Fruit fly (Drosophila melanogaster) S2 (cell line): ENCODE data around the gene beta-PheRS.
A peak's percentile ranks its signal among the peaks of the same experiment; 100 is the strongest.

Experiments used
- CG8478 ChIP-seq: fragments of >200 bp; optimal IDR thresholded peaks from 2 replicates; lab custom pipeline; 2018
- CTCF ChIP-seq, 2 experiments: fragments of >200 bp; optimal IDR thresholded peaks; 2 replicates each; lab custom pipeline; 2018

beta-PheRS gene

DNA sequence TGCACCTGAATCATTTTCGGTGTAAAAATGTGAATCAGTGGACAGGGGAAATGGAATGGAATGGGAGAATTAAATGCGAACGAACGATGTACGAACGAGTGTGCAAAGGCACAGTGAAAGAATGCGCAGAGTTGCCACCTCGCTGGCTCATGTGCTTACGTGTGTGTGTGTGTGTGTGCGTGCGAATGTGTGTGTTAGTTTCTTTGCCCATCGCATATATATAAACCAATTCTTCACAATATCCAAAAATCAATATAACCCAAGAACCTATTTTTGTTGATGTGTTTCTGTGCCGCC is 21.3 kb downstream of the beta-PheRS start:
- TF ChIP-seq CTCF (optimal IDR thresholded peaks at IDR 0.05; lab: Kevin White, UChicago) (no peak), CG8478 (lab: Kevin White, UChicago) (no peak)

DNA sequence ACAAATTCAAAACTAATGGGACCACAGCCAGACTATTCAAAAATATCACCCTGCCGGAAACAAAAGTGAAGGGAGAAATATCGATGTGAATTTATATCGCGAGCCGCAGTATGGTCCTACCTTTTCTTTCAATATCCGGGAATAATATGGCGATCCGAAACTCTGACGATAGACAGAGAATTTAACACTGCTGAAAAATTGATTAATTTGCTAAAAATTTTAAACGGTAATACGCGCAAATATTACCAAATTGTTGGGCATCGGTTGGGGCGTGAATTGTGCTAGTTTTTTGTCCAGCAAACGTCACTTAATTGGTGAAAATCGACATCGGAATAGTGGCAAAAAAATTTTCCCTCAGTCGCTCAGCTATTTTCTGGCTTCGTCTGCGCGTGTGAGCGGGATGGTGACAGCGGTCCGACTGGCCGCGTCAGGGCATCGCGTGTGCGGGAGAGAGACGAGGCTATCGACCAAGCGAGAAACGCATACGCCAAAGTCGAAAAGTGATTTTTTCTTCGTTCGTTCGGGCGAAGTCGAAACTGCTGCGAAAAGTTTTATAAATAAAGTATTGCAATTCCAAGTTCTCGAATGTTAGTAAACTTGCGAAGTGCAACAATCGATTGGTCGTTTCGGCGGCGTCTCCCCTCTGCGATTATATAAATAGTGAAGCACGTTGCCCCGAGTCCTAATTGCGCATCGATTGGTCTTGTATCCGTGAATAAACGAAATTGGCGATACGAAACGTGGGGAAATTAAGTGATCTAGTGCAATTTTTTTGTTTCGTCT is 21.9 kb downstream of the beta-PheRS start, which contains the start of gene mask:
TSS of gene mask (plus strand) at position 140 of the 783 bp plus-strand sequence.
- TF ChIP-seq CG8478 (lab: Kevin White, UChicago), result no peak
- no peak for TF ChIP-seq CTCF (optimal IDR thresholded peaks at IDR 0.05; lab: Kevin White, UChicago)

DNA sequence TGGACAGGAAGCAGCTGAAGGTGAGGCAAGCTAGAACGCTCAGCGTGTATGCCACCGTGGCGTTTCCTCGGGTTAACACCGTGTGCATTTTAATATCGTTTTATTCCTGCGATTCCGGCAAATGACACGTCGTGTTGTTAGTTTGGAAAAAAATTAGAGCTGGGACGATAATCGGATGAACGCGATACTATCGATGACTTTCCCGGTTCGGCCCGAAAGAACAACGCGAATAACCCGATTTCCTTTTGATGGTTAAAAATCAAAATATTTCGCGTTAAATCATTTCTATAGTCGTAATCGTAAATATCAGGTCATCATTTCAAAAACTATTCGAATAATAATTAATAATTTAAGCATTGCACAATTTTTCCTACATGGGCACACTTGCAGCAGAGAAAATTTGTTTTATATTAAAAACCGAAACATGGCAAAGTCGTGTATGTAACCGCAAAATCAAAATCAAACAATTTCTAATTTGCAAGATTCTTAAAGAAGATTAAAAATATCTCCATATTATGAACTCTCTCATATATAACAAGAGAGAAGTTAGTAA is 22.5 kb downstream of the beta-PheRS start, which contains the start of gene Spase22-23:
TSS of gene Spase22-23 (minus strand) at position 166 of the 553 bp plus-strand sequence.
- TF ChIP-seq CTCF (optimal IDR thresholded peaks at IDR 0.05; lab: Kevin White, UChicago) (no peak), CG8478 (lab: Kevin White, UChicago) (no peak)

DNA sequence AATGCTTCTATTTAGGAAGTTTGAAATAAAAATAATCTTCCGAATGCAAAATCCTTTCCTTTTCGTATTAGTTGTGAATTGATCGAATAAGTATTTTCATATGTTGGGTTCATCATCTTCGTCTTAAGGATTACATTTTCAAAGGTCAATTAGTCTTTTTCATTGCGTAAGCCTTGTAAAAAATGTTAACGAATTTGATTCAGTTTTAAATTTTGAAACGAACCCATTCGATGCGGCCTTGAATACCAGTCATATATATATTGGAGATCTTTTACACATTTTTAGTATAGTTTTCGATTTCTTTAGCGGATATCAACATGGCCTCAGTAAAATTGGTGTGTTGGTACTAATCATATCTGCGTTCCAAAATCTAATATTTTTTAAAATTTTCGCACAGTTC is 23.8 kb downstream of the beta-PheRS start, which contains the start of gene Acp95EF:
TSS of gene Acp95EF (plus strand) at position 301 of the 400 bp plus-strand sequence.
- TF ChIP-seq CG8478 (lab: Kevin White, UChicago), result no peak
- no peak for TF ChIP-seq CTCF (optimal IDR thresholded peaks at IDR 0.05; lab: Kevin White, UChicago)

DNA sequence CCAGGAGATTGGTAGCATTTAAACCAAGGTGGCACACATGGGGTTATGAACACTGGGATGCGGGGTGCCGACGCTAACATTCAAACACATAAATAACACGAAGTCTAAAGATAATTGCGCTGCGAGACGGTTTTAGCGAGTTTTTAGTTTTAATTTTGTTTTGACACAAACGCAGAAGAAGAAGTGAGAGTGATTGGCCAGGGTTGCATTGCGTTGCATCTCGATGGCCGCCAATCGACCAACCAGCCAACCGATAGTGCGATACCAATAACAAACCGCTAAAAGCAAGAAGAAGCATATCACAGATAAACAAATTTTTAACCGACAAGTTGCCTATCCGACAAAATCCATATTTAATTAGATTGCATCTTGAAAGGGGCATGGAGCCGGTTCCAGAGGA is 25.7 kb downstream of the beta-PheRS start, which contains the start of the genes Spps and CG13609:
TSS of gene Spps (minus strand) at position 191 of the 400 bp plus-strand sequence.
TSS of gene CG13609 (plus strand) at position 280 of the 400 bp plus-strand sequence.
- TF ChIP-seq CTCF (optimal IDR thresholded peaks at IDR 0.05; lab: Kevin White, UChicago) (peak in 1 of 2 experiments; percentile 4), CG8478 (lab: Kevin White, UChicago) (no peak)

DNA sequence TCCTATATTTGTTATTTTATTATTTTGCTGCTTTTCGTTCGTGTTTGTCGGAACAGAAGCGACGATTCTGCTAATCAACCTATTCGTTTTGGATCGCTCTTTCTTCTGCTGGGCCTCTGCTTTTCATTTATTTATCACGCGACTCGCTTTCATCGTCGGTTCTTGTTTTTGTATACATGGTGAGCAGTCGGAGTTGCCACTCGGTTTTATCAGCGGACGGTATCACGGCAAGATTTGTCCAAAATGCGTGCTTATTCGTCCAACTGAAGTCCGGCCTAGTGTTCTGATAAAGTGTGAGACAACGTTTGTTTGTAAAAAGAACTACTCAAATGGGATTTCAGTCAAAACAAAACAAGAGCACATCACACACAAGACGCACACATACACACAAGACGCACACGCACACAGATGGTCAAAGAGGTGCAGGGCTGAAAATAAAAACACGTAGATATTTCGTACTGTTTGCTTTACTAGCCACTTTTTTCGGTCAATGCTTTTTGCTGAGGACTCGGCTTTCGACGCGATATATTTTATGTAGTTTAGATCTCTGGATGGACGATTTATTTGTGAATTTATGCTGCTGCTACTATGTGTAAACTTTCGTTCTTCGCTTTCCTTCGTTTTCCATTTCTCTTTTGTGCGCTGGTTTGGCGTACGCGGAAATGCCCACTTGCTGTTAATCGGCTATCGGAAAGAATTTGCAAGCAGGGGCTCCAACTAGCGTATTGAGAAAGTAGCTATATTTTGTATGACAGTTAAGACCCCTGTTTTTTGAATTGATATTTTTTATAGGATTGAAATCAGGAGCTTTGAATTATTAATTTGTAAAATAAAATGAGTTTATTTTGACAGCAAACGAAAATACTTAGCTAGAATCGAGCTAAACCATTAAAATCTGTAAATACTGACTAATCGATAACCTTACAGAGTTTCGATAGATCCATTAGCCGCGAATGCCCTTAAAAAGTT is 30.9 kb downstream of the beta-PheRS start, which contains the start of gene twin:
TSS of gene twin (minus strand) at position 632 of the 969 bp plus-strand sequence.
- TF ChIP-seq CG8478 (lab: Kevin White, UChicago) (no peak), CTCF (optimal IDR thresholded peaks at IDR 0.05; lab: Kevin White, UChicago) (no peak)

DNA sequence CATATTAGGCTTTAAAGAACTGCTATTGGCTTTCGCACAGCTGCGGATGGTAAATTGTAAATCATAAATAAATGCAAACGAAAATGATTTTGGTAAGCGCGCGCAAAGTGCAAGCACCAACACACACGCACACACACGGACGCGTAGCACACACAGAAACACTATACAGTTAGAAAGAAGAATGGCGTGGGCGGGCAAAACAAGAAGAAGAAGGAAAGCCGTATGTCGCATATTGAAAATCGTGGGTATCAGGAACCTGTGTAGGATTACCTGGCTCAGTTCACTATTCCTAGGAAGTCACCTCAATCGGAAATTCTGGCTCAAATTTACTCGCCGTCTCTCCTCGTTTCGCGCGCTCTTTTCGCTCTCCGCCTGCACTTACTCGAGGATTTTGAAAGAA is 31.6 kb downstream of the beta-PheRS start, which contains the start of gene cav:
TSS of gene cav (plus strand) at position 259 of the 400 bp plus-strand sequence.
- no peak for TF ChIP-seq CG8478 (lab: Kevin White, UChicago)
- no peak for TF ChIP-seq CTCF (optimal IDR thresholded peaks at IDR 0.05; lab: Kevin White, UChicago)

DNA sequence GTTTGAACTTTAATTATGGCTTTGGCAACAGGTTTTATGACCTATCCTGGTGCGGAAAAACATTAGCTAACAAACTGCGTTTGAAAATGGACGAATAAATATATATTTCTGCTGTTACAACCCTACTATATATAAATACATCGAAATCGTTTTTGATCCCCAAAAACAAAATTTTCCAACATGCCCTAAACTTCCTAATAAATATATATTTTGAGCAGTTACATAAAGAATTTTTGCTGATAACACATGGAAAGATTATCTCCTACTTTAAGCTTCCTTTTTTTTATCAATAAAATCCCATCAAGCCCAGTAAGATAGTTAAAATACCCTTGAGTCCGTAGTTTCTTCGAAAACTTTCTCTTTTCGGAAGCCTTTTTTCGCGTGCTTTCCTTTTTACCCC is 33.4 kb downstream of the beta-PheRS start:
- TF ChIP-seq CG8478 (lab: Kevin White, UChicago) (no peak), CTCF (optimal IDR thresholded peaks at IDR 0.05; lab: Kevin White, UChicago) (no peak)

DNA sequence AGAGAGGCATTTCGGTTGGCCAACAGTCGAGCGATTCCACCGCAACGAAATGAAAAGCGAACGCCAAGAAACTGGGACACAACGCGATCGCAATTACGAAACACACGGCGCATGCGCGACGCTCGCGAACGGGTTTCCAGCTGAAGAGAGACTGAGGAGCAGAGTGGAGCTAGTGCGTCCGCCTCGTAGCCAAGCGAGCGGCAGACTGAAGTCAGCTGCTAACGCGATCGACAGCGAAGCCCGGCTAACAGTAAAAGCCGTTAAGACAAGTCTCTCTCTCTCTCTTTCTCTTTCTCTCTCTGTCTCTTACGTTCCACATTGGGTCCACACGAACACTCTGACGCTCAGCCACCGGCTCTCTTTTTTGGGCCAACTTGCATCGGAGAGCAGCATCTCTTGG is 33.9 kb downstream of the beta-PheRS start, which contains the start of gene CG17786:
TSS of gene CG17786 (minus strand) at position 154 of the 400 bp plus-strand sequence.
- TF ChIP-seq CTCF (optimal IDR thresholded peaks at IDR 0.05; lab: Kevin White, UChicago), result no peak
- TF ChIP-seq CG8478 (lab: Kevin White, UChicago), result no peak

DNA sequence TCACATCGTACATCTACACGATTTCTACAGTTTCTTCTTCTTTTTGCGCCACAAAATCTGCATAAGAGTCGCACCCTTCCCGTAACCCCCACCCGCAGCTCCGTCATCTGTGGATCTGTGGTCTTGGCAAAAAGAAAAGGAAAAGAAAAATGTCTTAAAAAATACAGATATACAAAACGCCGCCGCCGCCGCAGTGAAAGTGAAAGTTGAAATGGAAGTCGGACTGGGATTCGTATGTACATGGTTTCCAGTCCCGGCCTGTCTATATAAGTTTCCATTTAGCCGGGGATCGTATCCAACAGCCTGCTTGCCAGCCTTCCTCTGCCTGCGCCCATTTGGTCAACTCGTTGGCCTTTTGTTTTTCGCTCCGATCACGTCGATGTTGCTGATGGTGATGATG is 36.5 kb downstream of the beta-PheRS start:
- TF ChIP-seq CTCF (optimal IDR thresholded peaks at IDR 0.05; lab: Kevin White, UChicago) (no peak), CG8478 (lab: Kevin White, UChicago) (no peak)

DNA sequence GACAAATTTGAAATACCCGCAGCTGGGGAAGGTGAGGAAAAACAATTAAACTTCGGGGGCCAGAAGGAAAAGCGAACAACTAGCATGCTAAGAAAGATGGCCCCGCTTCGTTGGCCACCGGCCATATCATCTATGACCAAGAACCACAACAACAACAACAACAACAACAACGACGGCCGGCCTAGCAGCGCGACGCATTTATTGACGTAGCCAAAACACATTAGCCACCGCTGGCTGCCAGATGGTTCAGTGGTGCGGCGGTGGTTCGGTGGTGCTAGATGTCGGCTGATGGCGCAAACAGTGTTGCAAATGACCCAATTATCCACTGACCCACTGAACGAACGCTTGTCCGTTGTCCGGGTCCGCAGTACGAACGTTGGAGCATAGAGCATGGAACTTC is 38.8 kb downstream of the beta-PheRS start:
- TF ChIP-seq CG8478 (lab: Kevin White, UChicago) (no peak), CTCF (optimal IDR thresholded peaks at IDR 0.05; lab: Kevin White, UChicago) (no peak)

DNA sequence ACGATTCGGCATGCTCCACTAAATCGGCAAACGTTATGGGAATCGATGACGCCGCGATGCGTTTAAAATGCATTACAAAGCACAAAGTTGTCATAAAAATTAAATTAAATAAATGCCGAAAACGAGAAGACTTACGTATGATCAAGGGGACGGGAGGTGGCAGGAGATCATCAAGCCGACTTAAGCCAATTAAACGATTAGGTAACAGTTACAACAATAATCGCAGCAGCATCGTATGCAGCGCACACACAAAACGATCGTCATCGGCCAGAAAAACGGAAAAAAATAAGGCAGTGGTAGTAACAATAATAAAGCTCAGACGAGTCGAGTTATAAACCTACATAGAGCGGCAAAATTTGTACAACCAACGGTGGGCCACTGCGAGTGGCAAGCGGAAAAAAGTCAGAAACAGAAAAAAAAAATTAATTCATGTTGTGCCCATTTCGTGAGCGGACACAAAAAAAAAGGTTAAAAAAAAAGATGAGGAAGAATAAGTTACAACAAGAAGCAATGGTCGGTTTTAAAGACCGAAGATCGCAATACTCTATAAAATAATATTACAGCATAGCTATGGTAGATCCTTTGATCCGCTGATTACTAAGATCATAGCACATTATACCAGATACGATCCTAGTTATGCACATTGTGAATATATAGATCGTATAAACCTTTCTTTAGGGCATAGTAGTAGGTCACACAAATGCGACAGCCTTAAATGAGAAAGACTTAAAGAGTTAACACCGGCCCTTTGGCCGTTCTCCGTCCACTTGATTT is 46.0 kb downstream of the beta-PheRS start:
- TF ChIP-seq CTCF (optimal IDR thresholded peaks at IDR 0.05; lab: Kevin White, UChicago), result no peak
- TF ChIP-seq CG8478 (lab: Kevin White, UChicago), result no peak

DNA sequence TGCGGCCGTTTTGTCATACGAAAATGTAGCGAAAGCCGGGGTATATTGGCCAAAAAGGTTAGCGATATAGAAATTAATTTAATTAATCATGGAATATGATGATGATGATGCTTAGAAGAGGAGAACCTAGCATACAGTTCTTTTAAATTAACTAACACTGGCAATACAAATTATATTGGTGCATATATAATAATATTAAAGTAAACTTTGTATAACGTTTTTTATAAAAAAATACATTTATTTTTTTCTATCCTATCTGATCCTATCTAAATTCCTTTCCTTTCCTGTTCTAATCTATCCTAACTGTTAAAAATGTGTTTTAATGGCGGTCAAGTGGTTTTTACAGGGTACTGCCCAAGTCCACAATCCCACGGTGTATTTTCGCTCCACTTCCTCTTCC is 46.5 kb downstream of the beta-PheRS start:
- TF ChIP-seq CG8478 (lab: Kevin White, UChicago) (no peak), CTCF (optimal IDR thresholded peaks at IDR 0.05; lab: Kevin White, UChicago) (no peak)
